Worm (Caenorhabditis elegans) whole organism, young adult: ENCODE data around the gene C43H6.4.

Experiments
- akir-1 ChIP-seq: fragments of 200-800 bp; sonication (Bioruptor generic); optimal IDR thresholded peaks from 2 replicates; lab custom pipeline; 2018; ENCODE audit warnings: mild to moderate bottlenecking, missing genetic modification characterization, moderate library complexity, missing compliant biosample characterization
- ets-4 ChIP-seq: fragments of 200-800 bp; sonication (Bioruptor generic); optimal IDR thresholded peaks from 2 replicates; lab custom pipeline; 2018; ENCODE audit warnings: mild to moderate bottlenecking, missing genetic modification characterization, missing compliant biosample characterization
- snpc-4 ChIP-seq, 5 experiments: fragments of 150-350 bp in 1 of 5; sonication (generic microtip) in 4 of 5; optimal IDR thresholded peaks; 2 replicates each; lab custom pipeline; 2014 to 2018; ENCODE audit warnings: missing genetic modification characterization in 5 of 5, missing biosample characterization in 3 of 5, antibody characterized with exemption in 2 of 5, mild to moderate bottlenecking in 2 of 5, missing compliant biosample characterization in 2 of 5, missing genotype in 2 of 5, moderate library complexity in 2 of 5, missing genetic modification reagents in 1 of 5
- unc-62 ChIP-seq: fragments of 150-350 bp; optimal IDR thresholded peaks from 2 replicates; lab custom pipeline; 2014; ENCODE audit warnings: missing biosample characterization, missing genetic modification reagents, missing genetic modification characterization

ce11 chrX:2410978-2411377, 7.2 kb downstream of the C43H6.4 start:
- TF ChIP-seq ets-4 (GFP tag; lab: Kevin White, UChicago) (no peak), snpc-4 (GFP tag; optimal IDR thresholded peaks at IDR 0.05; lab: Kevin White, UChicago) (no peak), snpc-4 (tag; optimal IDR thresholded peaks at IDR 0.05; lab: Kevin White, UChicago) (no peak), akir-1 (no peak), unc-62 (no peak)
